Fruit fly (Drosophila melanogaster) whole organism, prepupa: ENCODE measurements around the gene CG15020.

Experiments used
- Blimp-1 ChIP-seq: fragments of 200-800 bp; sonication (Bioruptor generic); optimal IDR thresholded peaks from 3 replicates; lab custom pipeline; 2017; ENCODE audit warnings: missing biosample characterization, missing genetic modification characterization, mild to moderate bottlenecking, moderate library complexity, missing genetic modification reagents
- CG11762 ChIP-seq: fragments of 200-800 bp; sonication (Bioruptor generic); optimal IDR thresholded peaks from 3 replicates; lab custom pipeline; 2016; ENCODE audit warnings: missing biosample characterization, missing genetic modification characterization; ENCODE audit not compliant: insufficient read depth
- CG34406 ChIP-seq: fragments of 200-800 bp; sonication (Bioruptor generic); optimal IDR thresholded peaks from 3 replicates; lab custom pipeline; 2016; ENCODE audit warnings: missing biosample characterization, missing genetic modification characterization
- CG6808 ChIP-seq: fragments of 200-800 bp; sonication (Bioruptor generic); optimal IDR thresholded peaks from 3 replicates; lab custom pipeline; 2017; ENCODE audit warnings: missing biosample characterization, missing genetic modification characterization, mild to moderate bottlenecking, moderate library complexity, missing genetic modification reagents
- CG8119 ChIP-seq: fragments of 200-800 bp; sonication (Bioruptor generic); IDR thresholded peaks from 3 replicates; pipeline ENCODE4 v1.3.6; 2022; ENCODE audit warnings: missing biosample characterization, missing genetic modification characterization
- Eip93F ChIP-seq: fragments of 200-800 bp; sonication (Bioruptor generic); optimal IDR thresholded peaks from 2 replicates; lab custom pipeline; 2016; ENCODE audit warnings: missing biosample characterization, mild to moderate bottlenecking, missing genetic modification characterization
- Gug ChIP-seq: fragments of 200-800 bp; sonication (Bioruptor generic); IDR thresholded peaks from 2 replicates; pipeline ENCODE4 v1.3.6; 2022; ENCODE audit warnings: missing biosample characterization, missing genetic modification characterization
- Smox ChIP-seq: fragments of 200-800 bp; sonication (Bioruptor generic); optimal IDR thresholded peaks from 3 replicates; lab custom pipeline; 2016; ENCODE audit warnings: missing biosample characterization, missing genetic modification characterization
- Sox14 ChIP-seq: fragments of 200-800 bp; sonication (Bioruptor generic); optimal IDR thresholded peaks from 3 replicates; lab custom pipeline; 2016; ENCODE audit warnings: missing biosample characterization, missing genetic modification characterization
- eg ChIP-seq: fragments of 200-800 bp; sonication (Bioruptor generic); IDR thresholded peaks from 3 replicates; pipeline ENCODE4 v1.3.6; 2022; ENCODE audit warnings: missing biosample characterization, missing genetic modification characterization
- lz ChIP-seq: fragments of 200-800 bp; sonication (Bioruptor generic); optimal IDR thresholded peaks from 3 replicates; lab custom pipeline; 2016; ENCODE audit warnings: missing biosample characterization, missing genetic modification characterization
- vri ChIP-seq: fragments of 200-800 bp; sonication (Bioruptor generic); optimal IDR thresholded peaks from 3 replicates; lab custom pipeline; 2016; ENCODE audit warnings: missing biosample characterization, mild to moderate bottlenecking, missing genetic modification characterization

DNA sequence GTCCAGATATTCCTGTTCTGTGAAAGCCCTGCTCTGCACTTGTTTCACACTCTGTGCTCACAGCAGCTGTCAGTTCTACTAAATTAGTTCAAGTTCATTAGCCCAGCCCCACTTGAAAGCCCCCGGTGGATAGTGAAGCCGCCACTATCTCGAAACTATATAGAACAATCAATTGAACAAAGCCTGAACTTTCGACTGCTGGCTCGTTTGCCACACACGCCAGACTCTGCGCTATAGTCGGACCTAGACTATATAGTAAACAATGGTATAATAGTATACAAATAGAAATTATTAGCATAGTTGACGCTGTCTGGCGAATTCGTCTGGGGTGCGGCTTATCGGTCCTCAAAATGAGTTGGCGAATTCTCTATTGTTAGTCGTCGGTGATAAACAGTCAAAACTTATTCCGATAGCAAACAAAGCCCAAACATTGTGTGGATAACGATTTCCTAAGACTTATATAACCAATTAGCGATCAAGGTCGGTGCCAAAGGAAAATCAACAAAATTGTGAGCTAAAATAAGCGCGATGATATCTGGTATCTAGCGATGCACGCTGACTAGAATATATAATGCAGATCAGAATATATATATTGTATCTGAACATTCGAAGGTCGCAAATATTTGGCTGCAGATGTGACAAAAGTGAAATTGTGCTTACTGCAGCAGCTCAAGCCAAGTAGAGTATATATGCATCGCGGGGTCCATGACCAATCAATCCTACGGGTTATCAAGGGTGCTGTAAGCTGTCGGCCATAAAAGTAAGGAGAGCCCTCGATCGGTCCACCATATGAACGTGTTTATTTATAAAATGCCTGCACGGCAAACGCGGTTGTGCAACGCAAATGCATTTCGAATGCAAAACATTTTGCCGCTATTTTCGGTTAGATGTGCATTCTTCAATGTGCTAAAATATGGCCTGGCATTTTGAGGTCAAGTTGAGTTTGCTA is 5.9 kb upstream of the CG15020 start:
- TF ChIP-seq vri (GFP tag; lab: Kevin White, UChicago) (no peak), Smox (no peak), Blimp-1 (GFP tag; lab: Kevin White, UChicago) (no peak), Sox14 (GFP tag; lab: Kevin White, UChicago) (no peak), lz (GFP tag; lab: Kevin White, UChicago) (no peak), CG6808 (GFP tag; lab: Kevin White, UChicago) (no peak), CG34406 (no peak), Gug (GFP tag; lab: Robert Waterston, UW) (no peak), Eip93F (GFP tag; lab: Kevin White, UChicago) (no peak), eg (GFP tag; lab: Robert Waterston, UW) (no peak), CG11762 (GFP tag; lab: Kevin White, UChicago) (no peak), CG8119 (GFP tag; lab: Robert Waterston, UW) (no peak)
